Fruit fly (Drosophila melanogaster) whole organism, wandering third instar larva: ENCODE measurements around the gene CG13766.

Experiments used
- Abd-B ChIP-seq: fragments of >200 bp; optimal IDR thresholded peaks from 2 replicates; lab custom pipeline; 2017; ENCODE audit warnings: missing biosample characterization, missing genetic modification characterization
- CrebA ChIP-seq: fragments of 200-800 bp; sonication (Bioruptor generic); optimal IDR thresholded peaks from 2 replicates; lab custom pipeline; 2016; ENCODE audit warnings: missing biosample characterization, mild to moderate bottlenecking, missing genetic modification characterization, borderline replicate concordance
- Dfd ChIP-seq: fragments of >200 bp; optimal IDR thresholded peaks from 2 replicates; lab custom pipeline; 2017; ENCODE audit warnings: missing biosample characterization, missing genetic modification characterization
- Myc ChIP-seq: fragments of >200 bp; optimal IDR thresholded peaks from 2 replicates; lab custom pipeline; 2017
- dl ChIP-seq, 2 experiments: fragments of 175-275, 200-275 bp in 1 of 2; fragments of 200-275 bp in 1 of 2; sonication (Bioruptor generic); optimal IDR thresholded peaks; lab custom pipeline; 2018; ENCODE audit warnings: mild to moderate bottlenecking in 2 of 2, missing biosample characterization in 2 of 2, missing genetic modification characterization in 2 of 2, moderate library complexity in 2 of 2; ENCODE audit not compliant: partially characterized antibody in 2 of 2, insufficient read depth in 1 of 2
- foxo ChIP-seq, 2 experiments: fragments of 200-800 bp; sonication (Bioruptor generic); optimal IDR thresholded peaks; 2 replicates in 1 of 2; 3 replicates in 1 of 2; lab custom pipeline; 2016 to 2017; ENCODE audit warnings: missing biosample characterization in 2 of 2, missing genetic modification characterization in 2 of 2
- jim ChIP-seq: fragments of 175-275, 200-325 bp; sonication (Bioruptor generic); optimal IDR thresholded peaks from 2 replicates; lab custom pipeline; 2016; ENCODE audit warnings: missing biosample characterization, mild to moderate bottlenecking, missing genetic modification characterization
- lola ChIP-seq: fragments of >200 bp; optimal IDR thresholded peaks from 2 replicates; lab custom pipeline; 2017; ENCODE audit warnings: missing biosample characterization, missing genetic modification characterization
- psq ChIP-seq: fragments of 200-800 bp; sonication (Bioruptor generic); optimal IDR thresholded peaks from 3 replicates; lab custom pipeline; 2017; ENCODE audit warnings: missing biosample characterization, mild to moderate bottlenecking, missing genetic modification characterization, moderate library complexity

- TF ChIP-seq psq: no peak
- TF ChIP-seq Myc (lab: Kevin White, UChicago): no peak
- TF ChIP-seq CrebA (GFP tag; lab: Kevin White, UChicago): no peak
- TF ChIP-seq lola (GFP tag; lab: Kevin White, UChicago): no peak
- no peak for TF ChIP-seq Abd-B (GFP tag; lab: Kevin White, UChicago)
- TF ChIP-seq Dfd: no peak
- no peak for TF ChIP-seq dl (GFP tag; optimal IDR thresholded peaks at IDR 0.05; lab: Kevin White, UChicago; ENCODE audit: insufficient read depth in 1 of 2, partially characterized antibody in 2 of 2)
- no peak for TF ChIP-seq jim (GFP tag; lab: Kevin White, UChicago)
- no peak for TF ChIP-seq foxo (GFP tag; optimal IDR thresholded peaks at IDR 0.05; lab: Kevin White, UChicago)
Measured at dm6 chr2L:6611374-6612005, 45.5 kb upstream of the CG13766 start.
